Worm (Caenorhabditis elegans) whole organism, young adult: ENCODE results near the gene cha-1.

ENCODE experiments used
- B0035.1 ChIP-seq: sonication (generic microtip); optimal IDR thresholded peaks from 2 replicates; lab custom pipeline; 2016; ENCODE audit warnings: missing genetic modification characterization, mild to moderate bottlenecking, missing compliant biosample characterization, missing genotype, missing genetic modification reagents
- B0261.1 ChIP-seq: sonication (generic microtip); optimal IDR thresholded peaks from 2 replicates; lab custom pipeline; 2016; ENCODE audit warnings: mild to moderate bottlenecking, missing genetic modification characterization, moderate library complexity, missing compliant biosample characterization
- B0336.3 ChIP-seq: fragments of 200-800 bp; sonication (Bioruptor generic); IDR thresholded peaks from 2 replicates; pipeline ENCODE4 v1.3.6; 2022; ENCODE audit warnings: missing genetic modification characterization, missing compliant biosample characterization
- C17E4.6 ChIP-seq: fragments of 200-800 bp; sonication (Bioruptor generic); IDR thresholded peaks from 2 replicates; pipeline ENCODE4 v1.3.6; 2022; ENCODE audit warnings: missing genetic modification reagents, missing genetic modification characterization, missing compliant biosample characterization
- F10E7.11 ChIP-seq: sonication (generic microtip); optimal IDR thresholded peaks from 2 replicates; lab custom pipeline; 2017; ENCODE audit warnings: mild to moderate bottlenecking, missing genetic modification characterization, moderate library complexity, missing compliant biosample characterization
- F23B12.7 ChIP-seq: sonication (generic microtip); optimal IDR thresholded peaks from 2 replicates; lab custom pipeline; 2017; ENCODE audit warnings: missing genetic modification characterization, mild to moderate bottlenecking, missing compliant biosample characterization, antibody characterized with exemption, moderate library complexity; ENCODE audit not compliant: insufficient read depth
- F37B4.10 ChIP-seq: fragments of 200-800 bp; sonication (Bioruptor generic); IDR thresholded peaks from 2 replicates; pipeline ENCODE4 v1.3.6; 2022; ENCODE audit warnings: missing genetic modification characterization, missing compliant biosample characterization
- F55B11.4 ChIP-seq: sonication (generic microtip); optimal IDR thresholded peaks from 2 replicates; lab custom pipeline; 2016; ENCODE audit warnings: missing compliant biosample characterization, missing genetic modification characterization, borderline replicate concordance; ENCODE audit not compliant: insufficient read depth
- T07F8.4 ChIP-seq: sonication (generic microtip); optimal IDR thresholded peaks from 2 replicates; lab custom pipeline; 2016; ENCODE audit warnings: mild to moderate bottlenecking, missing genetic modification characterization, moderate library complexity, missing compliant biosample characterization
- Y56A3A.18 ChIP-seq: fragments of 200-800 bp; sonication (Bioruptor generic); IDR thresholded peaks from 2 replicates; pipeline ENCODE4 v1.3.6; 2022; ENCODE audit warnings: missing genetic modification reagents, missing genetic modification characterization, missing compliant biosample characterization
- Y79H2A.3 ChIP-seq: fragments of 200-800 bp; sonication (Bioruptor generic); conservative IDR thresholded peaks from 2 replicates; pipeline ENCODE4 v1.3.6; 2022; ENCODE audit warnings: missing genetic modification reagents, missing genetic modification characterization, missing compliant biosample characterization
- ZK185.1 ChIP-seq: sonication (generic microtip); optimal IDR thresholded peaks from 2 replicates; lab custom pipeline; 2016; ENCODE audit warnings: mild to moderate bottlenecking, missing genetic modification characterization, missing compliant biosample characterization; ENCODE audit not compliant: poor library complexity, severe bottlenecking
- athp-1 ChIP-seq: sonication (generic microtip); optimal IDR thresholded peaks from 2 replicates; lab custom pipeline; 2017; ENCODE audit warnings: mild to moderate bottlenecking, missing genetic modification characterization, missing compliant biosample characterization
- attf-6 ChIP-seq: fragments of 200-800 bp; sonication (Bioruptor generic); IDR thresholded peaks from 2 replicates; pipeline ENCODE4 v1.3.6; 2022; ENCODE audit warnings: missing genetic modification reagents, missing genetic modification characterization, missing compliant biosample characterization
- cebp-2 ChIP-seq: fragments of 200-800 bp; sonication (Bioruptor generic); IDR thresholded peaks from 2 replicates; pipeline ENCODE4 v1.3.6; 2022; ENCODE audit warnings: missing genetic modification characterization, missing compliant biosample characterization
- ceh-79 ChIP-seq: sonication (generic microtip); optimal IDR thresholded peaks from 2 replicates; lab custom pipeline; 2017; ENCODE audit warnings: mild to moderate bottlenecking, missing genetic modification characterization, missing compliant biosample characterization
- ceh-91 ChIP-seq: fragments of 200-800 bp; sonication (Bioruptor generic); IDR thresholded peaks from 2 replicates; pipeline ENCODE4 v1.3.6; 2022; ENCODE audit warnings: missing genetic modification reagents, missing genetic modification characterization, missing compliant biosample characterization
- chd-7 ChIP-seq: sonication (generic microtip); optimal IDR thresholded peaks from 2 replicates; lab custom pipeline; 2016; ENCODE audit warnings: mild to moderate bottlenecking, missing genetic modification characterization, moderate library complexity, missing compliant biosample characterization
- dox-1 ChIP-seq: fragments of 200-800 bp; sonication (Bioruptor generic); IDR thresholded peaks from 2 replicates; pipeline ENCODE4 v1.3.6; 2022; ENCODE audit warnings: missing genetic modification reagents, missing genetic modification characterization, missing compliant biosample characterization
- dpl-1 ChIP-seq: fragments of 150-350 bp; optimal IDR thresholded peaks from 2 replicates; lab custom pipeline; 2014; ENCODE audit warnings: missing biosample characterization, missing genetic modification reagents, missing genetic modification characterization
- egl-18 ChIP-seq: fragments of 200-800 bp; sonication (Bioruptor generic); IDR thresholded peaks from 2 replicates; pipeline ENCODE4 v1.3.6; 2022; ENCODE audit warnings: missing genetic modification reagents, missing genetic modification characterization, missing compliant biosample characterization
- egrh-3 ChIP-seq: fragments of 200-800 bp; sonication (Bioruptor generic); IDR thresholded peaks from 2 replicates; pipeline ENCODE4 v1.3.6; 2022; ENCODE audit warnings: missing genetic modification reagents, missing genetic modification characterization, missing compliant biosample characterization
- ekl-4 ChIP-seq: fragments of 200-800 bp; sonication (Bioruptor generic); IDR thresholded peaks from 2 replicates; pipeline ENCODE4 v1.3.6; 2022; ENCODE audit warnings: missing genetic modification reagents, missing genetic modification characterization, missing compliant biosample characterization
- him-1 ChIP-seq: sonication (generic microtip); optimal IDR thresholded peaks from 2 replicates; lab custom pipeline; 2016; ENCODE audit warnings: missing genotype, missing genetic modification reagents, missing genetic modification characterization, missing compliant biosample characterization
- lag-1 ChIP-seq: fragments of 200-800 bp; sonication (Bioruptor generic); IDR thresholded peaks from 2 replicates; pipeline ENCODE4 v1.3.6; 2022; ENCODE audit warnings: missing genetic modification reagents, missing genetic modification characterization, missing compliant biosample characterization
- lin-26 ChIP-seq: fragments of 200-800 bp; sonication (Bioruptor generic); IDR thresholded peaks from 2 replicates; pipeline ENCODE4 v1.3.6; 2022; ENCODE audit warnings: missing genetic modification reagents, missing genetic modification characterization, missing compliant biosample characterization
- lin-35 ChIP-seq, 3 experiments: fragments of 150-350 bp in 2 of 3; sonication (generic microtip) in 1 of 3; optimal IDR thresholded peaks; 2 replicates each; lab custom pipeline; 2014 to 2018; ENCODE audit warnings: missing biosample characterization in 3 of 3, missing genetic modification characterization in 3 of 3, missing genetic modification reagents in 3 of 3
- lsy-27 ChIP-seq: sonication (generic microtip); optimal IDR thresholded peaks from 2 replicates; lab custom pipeline; 2017; ENCODE audit warnings: missing genetic modification characterization, mild to moderate bottlenecking, missing compliant biosample characterization, antibody characterized with exemption, missing genotype, borderline replicate concordance; ENCODE audit not compliant: insufficient read depth
- madf-3 ChIP-seq: fragments of 200-800 bp; sonication (Bioruptor generic); IDR thresholded peaks from 2 replicates; pipeline ENCODE4 v1.3.6; 2022; ENCODE audit warnings: missing genetic modification reagents, missing genetic modification characterization, missing compliant biosample characterization
- mcd-1 ChIP-seq: fragments of 200-800 bp; sonication (Bioruptor generic); IDR thresholded peaks from 2 replicates; pipeline ENCODE4 v1.3.6; 2022; ENCODE audit warnings: missing genetic modification reagents, missing genetic modification characterization, missing compliant biosample characterization
- mel-28 ChIP-seq: sonication (generic microtip); optimal IDR thresholded peaks from 2 replicates; lab custom pipeline; 2016; ENCODE audit warnings: borderline replicate concordance, mild to moderate bottlenecking, missing genetic modification characterization, missing compliant biosample characterization
- nfya-1 ChIP-seq: sonication (generic microtip); optimal IDR thresholded peaks from 2 replicates; lab custom pipeline; 2017; ENCODE audit warnings: antibody characterized with exemption, missing compliant biosample characterization, missing genetic modification characterization, borderline replicate concordance; ENCODE audit not compliant: insufficient read depth
- nfya-2 ChIP-seq: fragments of 200-800 bp; sonication (Bioruptor generic); IDR thresholded peaks from 2 replicates; pipeline ENCODE4 v1.3.6; 2022; ENCODE audit warnings: missing genetic modification reagents, missing genetic modification characterization, missing compliant biosample characterization
- nfyb-1 ChIP-seq: fragments of 200-800 bp; sonication (Bioruptor generic); IDR thresholded peaks from 2 replicates; pipeline ENCODE4 v1.3.6; 2022; ENCODE audit warnings: missing genetic modification reagents, missing genetic modification characterization, missing compliant biosample characterization
- nhr-80 ChIP-seq: sonication (generic microtip); optimal IDR thresholded peaks from 2 replicates; lab custom pipeline; 2016; ENCODE audit warnings: missing genetic modification characterization, missing compliant biosample characterization
- rcor-1 ChIP-seq: fragments of 200-800 bp; sonication (Bioruptor generic); IDR thresholded peaks from 2 replicates; pipeline ENCODE4 v1.3.6; 2022; ENCODE audit warnings: missing genetic modification reagents, missing genetic modification characterization, missing compliant biosample characterization
- rec-8 ChIP-seq, 2 experiments: sonication (generic microtip); optimal IDR thresholded peaks; 2 replicates each; lab custom pipeline; 2016; ENCODE audit warnings: mild to moderate bottlenecking in 2 of 2, missing genetic modification characterization in 2 of 2, missing genetic modification reagents in 2 of 2, missing genotype in 2 of 2, missing biosample characterization in 1 of 2, missing compliant biosample characterization in 1 of 2, moderate library complexity in 1 of 2
- rpc-1 ChIP-seq, 2 experiments: fragments of 150-350 bp in 1 of 2; sonication (generic microtip) in 1 of 2; optimal IDR thresholded peaks; 2 replicates each; lab custom pipeline; 2014 to 2018; ENCODE audit warnings: missing biosample characterization in 1 of 2, missing genetic modification characterization in 1 of 2, missing genetic modification reagents in 1 of 2, missing genotype in 1 of 2
- snpc-1.1 ChIP-seq: sonication (generic microtip); optimal IDR thresholded peaks from 2 replicates; lab custom pipeline; 2017; ENCODE audit warnings: missing genetic modification characterization, mild to moderate bottlenecking, missing compliant biosample characterization, antibody characterized with exemption, moderate library complexity, missing genotype, missing genetic modification reagents; ENCODE audit not compliant: insufficient read depth
- snpc-4 ChIP-seq, 5 experiments: fragments of 150-350 bp in 1 of 5; sonication (generic microtip) in 4 of 5; optimal IDR thresholded peaks; 2 replicates each; lab custom pipeline; 2014 to 2018; ENCODE audit warnings: missing genetic modification characterization in 5 of 5, missing biosample characterization in 3 of 5, antibody characterized with exemption in 2 of 5, mild to moderate bottlenecking in 2 of 5, missing compliant biosample characterization in 2 of 5, missing genotype in 2 of 5, moderate library complexity in 2 of 5, missing genetic modification reagents in 1 of 5
- somi-1 ChIP-seq: fragments of 200-800 bp; sonication (Bioruptor generic); optimal IDR thresholded peaks from 2 replicates; lab custom pipeline; 2018; ENCODE audit warnings: mild to moderate bottlenecking, missing genetic modification characterization, missing compliant biosample characterization
- tbx-9 ChIP-seq: sonication (generic microtip); optimal IDR thresholded peaks from 2 replicates; lab custom pipeline; 2016; ENCODE audit warnings: borderline replicate concordance, missing genetic modification characterization, inconsistent platforms, missing compliant biosample characterization
- tlf-1 ChIP-seq: fragments of 200-800 bp; sonication (Bioruptor generic); optimal IDR thresholded peaks from 2 replicates; lab custom pipeline; 2018; ENCODE audit warnings: mild to moderate bottlenecking, missing genetic modification characterization, missing compliant biosample characterization
- ztf-25 ChIP-seq: fragments of 200-800 bp; sonication (Bioruptor generic); IDR thresholded peaks from 2 replicates; pipeline ENCODE4 v1.3.6; 2022; ENCODE audit warnings: missing genetic modification reagents, missing genetic modification characterization, missing compliant biosample characterization
- ztf-28 ChIP-seq: fragments of 200-800 bp; sonication (Bioruptor generic); IDR thresholded peaks from 2 replicates; pipeline ENCODE4 v1.3.6; 2022; ENCODE audit warnings: missing genetic modification reagents, missing genetic modification characterization, missing compliant biosample characterization

Gene cha-1

ce11 chrIV:3648634-3649240 is 24.2 kb upstream of the cha-1 start, which contains the start of gene CC8.2:
CC8.2 (minus strand) TSS chrIV:3648684.
- no peak for TF ChIP-seq C17E4.6 (GFP tag; lab: Robert Waterston, UW)
- TF ChIP-seq nfya-1 = no peak
- TF ChIP-seq ztf-25 = no peak
- TF ChIP-seq egl-18 = no peak
- TF ChIP-seq dox-1 (GFP tag; lab: Robert Waterston, UW) = no peak; the same call in 1 of the 2 replicates
- no peak for TF ChIP-seq lsy-27 (tag; lab: Kevin White, UChicago)
- TF ChIP-seq Y79H2A.3 (GFP tag; lab: Robert Waterston, UW) = 0 out of 2 replicates have a peak, but pooled peaks have one; percentile 30
- TF ChIP-seq nfya-2 (GFP tag; lab: Robert Waterston, UW) = no peak
- TF ChIP-seq mcd-1 (GFP tag; lab: Robert Waterston, UW) = peak; percentile 57
- no peak for TF ChIP-seq him-1 (tag; lab: Kevin White, UChicago)
- TF ChIP-seq lag-1 = no peak
- TF ChIP-seq athp-1 (tag; lab: Kevin White, UChicago) = peak; percentile 43
- no peak for TF ChIP-seq ZK185.1 (tag; lab: Kevin White, UChicago)
- TF ChIP-seq F10E7.11 = no peak
- peak; percentile 18 for TF ChIP-seq chd-7 (tag; lab: Kevin White, UChicago)
- TF ChIP-seq cebp-2 (GFP tag; lab: Robert Waterston, UW) = no peak
- no peak for TF ChIP-seq ztf-28 (GFP tag; lab: Robert Waterston, UW)
- TF ChIP-seq F37B4.10 (GFP tag; lab: Robert Waterston, UW) = no peak
- no peak for TF ChIP-seq F23B12.7
- TF ChIP-seq lin-35 (GFP tag; optimal IDR thresholded peaks at IDR 0.05; lab: Kevin White, UChicago) = no peak
- TF ChIP-seq rpc-1 (optimal IDR thresholded peaks at IDR 0.05; lab: Kevin White, UChicago) = no peak
- no peak for TF ChIP-seq rpc-1 (tag; optimal IDR thresholded peaks at IDR 0.05; lab: Kevin White, UChicago)
- no peak for TF ChIP-seq snpc-4 (GFP tag; optimal IDR thresholded peaks at IDR 0.05; lab: Kevin White, UChicago)
- no peak for TF ChIP-seq snpc-4 (tag; optimal IDR thresholded peaks at IDR 0.05; lab: Kevin White, UChicago)
- 0 out of 2 replicates have a peak, but pooled peaks have one; percentile 41 for TF ChIP-seq madf-3 (GFP tag; lab: Robert Waterston, UW)
- TF ChIP-seq snpc-1.1 (tag; lab: Kevin White, UChicago) = no peak
- TF ChIP-seq B0261.1 (tag; lab: Kevin White, UChicago) = no peak
- TF ChIP-seq T07F8.4 (tag; lab: Kevin White, UChicago) = no peak
- TF ChIP-seq F55B11.4 (tag; lab: Kevin White, UChicago) = no peak
- no peak for TF ChIP-seq rec-8 (tag; optimal IDR thresholded peaks at IDR 0.05; lab: Kevin White, UChicago)
- TF ChIP-seq nfyb-1 = peak; percentile 64
- TF ChIP-seq tlf-1 = peak; percentile 28
- no peak for TF ChIP-seq ceh-79 (tag; lab: Kevin White, UChicago)
- TF ChIP-seq mel-28 (tag; lab: Kevin White, UChicago) = no peak
- no peak for TF ChIP-seq B0035.1 (tag; lab: Kevin White, UChicago)
- peak; percentile 60 for TF ChIP-seq ceh-91
- peak; percentile 49 for TF ChIP-seq dpl-1 (GFP tag; lab: Kevin White, UChicago)
- TF ChIP-seq somi-1 = peak; percentile 43
- peak; percentile 82 for TF ChIP-seq lin-26 (GFP tag; lab: Robert Waterston, UW)
- TF ChIP-seq Y56A3A.18 (GFP tag; lab: Robert Waterston, UW) = no peak
- TF ChIP-seq nhr-80 (tag; lab: Kevin White, UChicago) = peak; percentile 21
- TF ChIP-seq tbx-9 = no peak
- peak; percentile 72 for TF ChIP-seq ekl-4
- peak; percentile 44; the same call in 1 of the 2 replicates for TF ChIP-seq rcor-1
- TF ChIP-seq egrh-3 (GFP tag; lab: Robert Waterston, UW) = peak; percentile 89
- TF ChIP-seq attf-6 (GFP tag; lab: Robert Waterston, UW) = no peak
- peak; percentile 43; the same call in 1 of the 2 replicates for TF ChIP-seq B0336.3
